Worm (Caenorhabditis elegans) whole organism, young adult: Measurements from ENCODE around the gene nhr-255.

Source experiments
- B0035.1 ChIP-seq: sonication (generic microtip); optimal IDR thresholded peaks from 2 replicates; lab custom pipeline; 2016; ENCODE audit warnings: missing genetic modification characterization, mild to moderate bottlenecking, missing compliant biosample characterization, missing genotype, missing genetic modification reagents
- B0336.3 ChIP-seq: fragments of 200-800 bp; sonication (Bioruptor generic); IDR thresholded peaks from 2 replicates; pipeline ENCODE4 v1.3.6; 2022; ENCODE audit warnings: missing genetic modification characterization, missing compliant biosample characterization
- C06A6.2 ChIP-seq: fragments of 200-800 bp; sonication (Bioruptor generic); conservative IDR thresholded peaks from 2 replicates; pipeline ENCODE4 v1.3.6; 2022; ENCODE audit warnings: missing genetic modification characterization, missing compliant biosample characterization
- F23B12.7 ChIP-seq: sonication (generic microtip); optimal IDR thresholded peaks from 2 replicates; lab custom pipeline; 2017; ENCODE audit warnings: missing genetic modification characterization, mild to moderate bottlenecking, missing compliant biosample characterization, antibody characterized with exemption, moderate library complexity; ENCODE audit not compliant: insufficient read depth
- F33H1.4 ChIP-seq: fragments of 200-800 bp; sonication (Bioruptor generic); IDR thresholded peaks from 2 replicates; pipeline ENCODE4 v1.3.6; 2022; ENCODE audit warnings: missing genetic modification reagents, missing genetic modification characterization, missing compliant biosample characterization
- F39B2.1 ChIP-seq: fragments of 200-800 bp; sonication (Bioruptor generic); IDR thresholded peaks from 2 replicates; pipeline ENCODE4 v1.3.6; 2022; ENCODE audit warnings: missing genetic modification reagents, missing genetic modification characterization, missing compliant biosample characterization
- K12H6.12 ChIP-seq: fragments of 200-800 bp; sonication (Bioruptor generic); optimal IDR thresholded peaks from 2 replicates; lab custom pipeline; 2018; ENCODE audit warnings: mild to moderate bottlenecking, missing genetic modification characterization, missing compliant biosample characterization
- Y53F4B.3 ChIP-seq: fragments of 200-800 bp; sonication (Bioruptor generic); IDR thresholded peaks from 2 replicates; pipeline ENCODE4 v1.3.6; 2022; ENCODE audit warnings: missing genetic modification reagents, missing genetic modification characterization, missing compliant biosample characterization
- Y53G8AR.9 ChIP-seq: fragments of 200-800 bp; sonication (Bioruptor generic); conservative IDR thresholded peaks from 2 replicates; pipeline ENCODE4 v1.3.6; 2022; ENCODE audit warnings: missing genetic modification reagents, missing genetic modification characterization, missing compliant biosample characterization
- Y67H2A.10 ChIP-seq: fragments of 200-800 bp; sonication (Bioruptor generic); conservative IDR thresholded peaks from 2 replicates; pipeline ENCODE4 v1.3.6; 2022; ENCODE audit warnings: missing genetic modification reagents, missing genetic modification characterization, missing compliant biosample characterization
- Y79H2A.3 ChIP-seq: fragments of 200-800 bp; sonication (Bioruptor generic); conservative IDR thresholded peaks from 2 replicates; pipeline ENCODE4 v1.3.6; 2022; ENCODE audit warnings: missing genetic modification reagents, missing genetic modification characterization, missing compliant biosample characterization
- akir-1 ChIP-seq: fragments of 200-800 bp; sonication (Bioruptor generic); optimal IDR thresholded peaks from 2 replicates; lab custom pipeline; 2018; ENCODE audit warnings: mild to moderate bottlenecking, missing genetic modification characterization, moderate library complexity, missing compliant biosample characterization
- ama-1 ChIP-seq, 3 experiments: fragments of 150-350 bp in 1 of 3; sonication (generic microtip) in 2 of 3; optimal IDR thresholded peaks; 2 replicates each; lab custom pipeline; 2014 to 2018; ENCODE audit warnings: missing biosample characterization in 2 of 3, missing genetic modification characterization in 2 of 3, missing genetic modification reagents in 2 of 3
- aptf-3 ChIP-seq: fragments of 200-800 bp; sonication (Bioruptor generic); IDR thresholded peaks from 2 replicates; pipeline ENCODE4 v1.3.6; 2022; ENCODE audit warnings: missing genetic modification characterization, missing compliant biosample characterization
- athp-1 ChIP-seq: sonication (generic microtip); optimal IDR thresholded peaks from 2 replicates; lab custom pipeline; 2017; ENCODE audit warnings: mild to moderate bottlenecking, missing genetic modification characterization, missing compliant biosample characterization
- attf-3 ChIP-seq: fragments of 200-800 bp; sonication (Bioruptor generic); conservative IDR thresholded peaks from 2 replicates; pipeline ENCODE4 v1.3.6; 2022; ENCODE audit warnings: missing genetic modification reagents, missing genetic modification characterization, missing compliant biosample characterization
- ceh-27 ChIP-seq: fragments of 200-800 bp; sonication (Bioruptor generic); optimal IDR thresholded peaks from 2 replicates; lab custom pipeline; 2018; ENCODE audit warnings: mild to moderate bottlenecking, missing genetic modification characterization, moderate library complexity, missing compliant biosample characterization
- efl-1 ChIP-seq: fragments of 150-350 bp; optimal IDR thresholded peaks from 2 replicates; lab custom pipeline; 2014; ENCODE audit warnings: missing biosample characterization, missing genetic modification reagents, missing genetic modification characterization
- egl-18 ChIP-seq: fragments of 200-800 bp; sonication (Bioruptor generic); IDR thresholded peaks from 2 replicates; pipeline ENCODE4 v1.3.6; 2022; ENCODE audit warnings: missing genetic modification reagents, missing genetic modification characterization, missing compliant biosample characterization
- ets-4 ChIP-seq: fragments of 200-800 bp; sonication (Bioruptor generic); optimal IDR thresholded peaks from 2 replicates; lab custom pipeline; 2018; ENCODE audit warnings: mild to moderate bottlenecking, missing genetic modification characterization, missing compliant biosample characterization
- hrde-1 ChIP-seq: sonication (generic microtip); optimal IDR thresholded peaks from 2 replicates; lab custom pipeline; 2016; ENCODE audit warnings: missing genetic modification characterization, mild to moderate bottlenecking, missing compliant biosample characterization, moderate library complexity, missing genotype, missing genetic modification reagents, borderline replicate concordance
- let-526 ChIP-seq: fragments of 200-800 bp; sonication (Bioruptor generic); IDR thresholded peaks from 2 replicates; pipeline ENCODE4 v1.3.6; 2022; ENCODE audit warnings: missing genetic modification reagents, missing genetic modification characterization, missing compliant biosample characterization
- lin-26 ChIP-seq: fragments of 200-800 bp; sonication (Bioruptor generic); IDR thresholded peaks from 2 replicates; pipeline ENCODE4 v1.3.6; 2022; ENCODE audit warnings: missing genetic modification reagents, missing genetic modification characterization, missing compliant biosample characterization
- lin-40 ChIP-seq: sonication (generic microtip); optimal IDR thresholded peaks from 2 replicates; lab custom pipeline; 2016; ENCODE audit warnings: missing genetic modification characterization, mild to moderate bottlenecking, missing compliant biosample characterization, missing genotype, missing genetic modification reagents
- lsy-27 ChIP-seq: sonication (generic microtip); optimal IDR thresholded peaks from 2 replicates; lab custom pipeline; 2017; ENCODE audit warnings: missing genetic modification characterization, mild to moderate bottlenecking, missing compliant biosample characterization, antibody characterized with exemption, missing genotype, borderline replicate concordance; ENCODE audit not compliant: insufficient read depth
- mcd-1 ChIP-seq: fragments of 200-800 bp; sonication (Bioruptor generic); IDR thresholded peaks from 2 replicates; pipeline ENCODE4 v1.3.6; 2022; ENCODE audit warnings: missing genetic modification reagents, missing genetic modification characterization, missing compliant biosample characterization
- nfyb-1 ChIP-seq: fragments of 200-800 bp; sonication (Bioruptor generic); IDR thresholded peaks from 2 replicates; pipeline ENCODE4 v1.3.6; 2022; ENCODE audit warnings: missing genetic modification reagents, missing genetic modification characterization, missing compliant biosample characterization
- nhr-120 ChIP-seq: fragments of 200-800 bp; sonication (Bioruptor generic); IDR thresholded peaks from 2 replicates; pipeline ENCODE4 v1.3.6; 2022; ENCODE audit warnings: missing genetic modification characterization, missing compliant biosample characterization
- nhr-27 ChIP-seq: fragments of 200-800 bp; sonication (Bioruptor generic); optimal IDR thresholded peaks from 2 replicates; lab custom pipeline; 2018; ENCODE audit warnings: mild to moderate bottlenecking, missing genetic modification characterization, moderate library complexity, missing compliant biosample characterization
- pbrm-1 ChIP-seq: fragments of 200-800 bp; sonication (Bioruptor generic); IDR thresholded peaks from 2 replicates; pipeline ENCODE4 v1.3.6; 2022; ENCODE audit warnings: missing genetic modification reagents, missing genetic modification characterization, missing compliant biosample characterization
- rec-8 ChIP-seq, 2 experiments: sonication (generic microtip); optimal IDR thresholded peaks; 2 replicates each; lab custom pipeline; 2016; ENCODE audit warnings: mild to moderate bottlenecking in 2 of 2, missing genetic modification characterization in 2 of 2, missing genetic modification reagents in 2 of 2, missing genotype in 2 of 2, missing biosample characterization in 1 of 2, missing compliant biosample characterization in 1 of 2, moderate library complexity in 1 of 2
- rpc-1 ChIP-seq, 2 experiments: fragments of 150-350 bp in 1 of 2; sonication (generic microtip) in 1 of 2; optimal IDR thresholded peaks; 2 replicates each; lab custom pipeline; 2014 to 2018; ENCODE audit warnings: missing biosample characterization in 1 of 2, missing genetic modification characterization in 1 of 2, missing genetic modification reagents in 1 of 2, missing genotype in 1 of 2
- sea-2 ChIP-seq: fragments of 200-800 bp; sonication (Bioruptor generic); IDR thresholded peaks from 2 replicates; pipeline ENCODE4 v1.3.6; 2022; ENCODE audit warnings: missing genetic modification characterization, missing compliant biosample characterization
- snpc-1.3 ChIP-seq: sonication (generic microtip); optimal IDR thresholded peaks from 2 replicates; lab custom pipeline; 2017; ENCODE audit warnings: missing genetic modification characterization, mild to moderate bottlenecking, missing compliant biosample characterization, antibody characterized with exemption, moderate library complexity, missing genotype, missing genetic modification reagents; ENCODE audit not compliant: insufficient read depth
- zim-3 ChIP-seq: sonication (generic microtip); optimal IDR thresholded peaks from 2 replicates; lab custom pipeline; 2017; ENCODE audit warnings: mild to moderate bottlenecking, missing genetic modification characterization, moderate library complexity, missing compliant biosample characterization
- ztf-22 ChIP-seq: fragments of 200-800 bp; sonication (Bioruptor generic); optimal IDR thresholded peaks from 2 replicates; lab custom pipeline; 2018; ENCODE audit warnings: mild to moderate bottlenecking, missing genetic modification characterization, moderate library complexity, missing compliant biosample characterization
- ztf-26 ChIP-seq: sonication (generic microtip); optimal IDR thresholded peaks from 2 replicates; lab custom pipeline; 2017; ENCODE audit warnings: missing genetic modification characterization, missing compliant biosample characterization
- ztf-3 ChIP-seq: fragments of 200-800 bp; sonication (Bioruptor generic); optimal IDR thresholded peaks from 2 replicates; lab custom pipeline; 2018; ENCODE audit warnings: mild to moderate bottlenecking, missing genetic modification characterization, missing compliant biosample characterization

nhr-255 gene

DNA sequence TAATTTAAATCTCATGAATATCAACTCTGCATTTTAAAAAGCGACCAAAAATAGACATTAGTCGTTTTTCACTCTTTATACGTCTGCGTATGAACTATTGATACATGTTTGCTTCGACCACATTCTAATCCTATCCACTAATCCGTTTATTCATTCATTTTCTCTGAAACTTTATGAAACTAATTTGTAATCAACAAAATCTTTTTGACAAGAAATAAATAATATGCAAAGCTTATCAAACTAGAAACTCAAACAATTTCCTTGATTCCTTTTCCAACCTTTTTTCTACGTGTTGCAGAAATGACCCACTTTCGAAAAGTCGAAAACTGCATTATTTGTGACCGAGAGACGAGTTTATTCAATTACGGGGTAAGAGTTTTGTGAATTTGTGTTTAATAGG lies at the start of gene nhr-255:
Gene nhr-255, plus strand, starts transcription at position 301 of the 400 bp plus-strand sequence.
- no peak for TF ChIP-seq ets-4 (GFP tag; lab: Kevin White, UChicago)
- no peak for TF ChIP-seq snpc-1.3 (tag; lab: Kevin White, UChicago)
- TF ChIP-seq B0035.1 (tag; lab: Kevin White, UChicago) = no peak
- no peak for TF ChIP-seq egl-18 (GFP tag; lab: Robert Waterston, UW)
- TF ChIP-seq nhr-27 (tag; lab: Kevin White, UChicago) = no peak
- TF ChIP-seq athp-1 (tag; lab: Kevin White, UChicago) = no peak
- no peak for TF ChIP-seq akir-1
- no peak for TF ChIP-seq nhr-120
- no peak for TF ChIP-seq K12H6.12 (tag; lab: Kevin White, UChicago)

DNA sequence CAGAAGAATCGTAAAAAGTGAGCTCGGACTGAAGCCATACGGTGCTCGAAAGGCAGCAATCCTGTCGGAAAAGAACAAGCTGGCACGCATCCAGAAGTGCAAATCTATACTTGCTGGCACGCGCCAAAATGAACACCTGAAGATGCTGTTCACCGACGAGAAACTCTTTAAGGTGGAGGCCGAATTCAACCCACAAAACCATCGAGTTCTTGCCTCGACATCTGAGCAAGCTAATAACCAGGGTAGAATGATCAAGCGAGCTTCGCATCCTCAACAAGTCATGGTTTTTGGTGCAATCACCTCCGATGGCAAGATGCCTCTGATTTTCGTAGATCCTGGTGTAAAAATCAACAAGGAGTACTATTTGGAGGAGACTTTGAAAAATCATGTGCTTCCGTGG lies 48.9 kb upstream of the nhr-255 start:
- TF ChIP-seq B0336.3 (GFP tag; lab: Robert Waterston, UW) = no peak
- TF ChIP-seq Y79H2A.3 = no peak
- no peak for TF ChIP-seq nfyb-1 (GFP tag; lab: Robert Waterston, UW)
- no peak for TF ChIP-seq ztf-3 (GFP tag; lab: Kevin White, UChicago)
- TF ChIP-seq lsy-27 (tag; lab: Kevin White, UChicago) = no peak
- TF ChIP-seq Y67H2A.10 (GFP tag; lab: Robert Waterston, UW) = no peak
- no peak for TF ChIP-seq efl-1 (GFP tag; lab: Kevin White, UChicago)
- no peak for TF ChIP-seq pbrm-1 (GFP tag; lab: Robert Waterston, UW)
- TF ChIP-seq lin-40 (tag; lab: Kevin White, UChicago) = no peak
- no peak for TF ChIP-seq zim-3
- TF ChIP-seq sea-2 (GFP tag; lab: Robert Waterston, UW) = no peak
- TF ChIP-seq hrde-1 = no peak
- no peak for TF ChIP-seq B0035.1 (tag; lab: Kevin White, UChicago)
- no peak for TF ChIP-seq F23B12.7 (tag; lab: Kevin White, UChicago)
- TF ChIP-seq attf-3 (GFP tag; lab: Robert Waterston, UW) = no peak
- TF ChIP-seq mcd-1 = no peak
- TF ChIP-seq, all 124 proteins: peak for 0

DNA sequence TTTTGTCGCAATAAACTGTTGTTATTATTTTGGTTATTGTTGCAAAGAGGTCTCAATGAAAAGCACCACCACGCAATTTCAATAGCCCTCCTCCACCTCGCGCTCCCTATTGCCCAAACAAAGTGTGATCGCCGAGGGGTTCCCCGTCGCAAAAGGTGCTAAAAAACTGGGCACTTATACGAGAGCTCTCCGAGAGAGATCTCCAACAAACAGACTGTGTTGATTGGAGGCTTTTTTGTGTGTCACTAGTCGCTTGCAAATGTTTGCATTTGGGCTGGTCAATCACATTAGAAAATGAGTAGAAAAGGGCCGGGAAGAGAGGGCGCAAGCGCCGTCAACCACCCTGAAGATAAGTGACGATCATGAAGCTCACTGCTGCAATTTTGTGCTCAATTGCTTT lies 46.0 kb upstream of the nhr-255 start, which contains the start of gene ZK662.2:
Gene ZK662.2, plus strand, starts transcription at position 301 of the 400 bp plus-strand sequence.
- no peak for TF ChIP-seq let-526
- TF ChIP-seq nfyb-1 (GFP tag; lab: Robert Waterston, UW) = no peak
- TF ChIP-seq ztf-22 (GFP tag; lab: Kevin White, UChicago) = no peak
- no peak for TF ChIP-seq ceh-27 (GFP tag; lab: Kevin White, UChicago)
- TF ChIP-seq F33H1.4 (GFP tag; lab: Robert Waterston, UW) = no peak
- TF ChIP-seq lin-40 (tag; lab: Kevin White, UChicago) = no peak
- TF ChIP-seq F23B12.7 (tag; lab: Kevin White, UChicago) = no peak
- TF ChIP-seq B0336.3 (GFP tag; lab: Robert Waterston, UW) = no peak
- TF ChIP-seq aptf-3 = no peak
- no peak for TF ChIP-seq lin-26 (GFP tag; lab: Robert Waterston, UW)
- no peak for TF ChIP-seq pbrm-1 (GFP tag; lab: Robert Waterston, UW)
- no peak for TF ChIP-seq C06A6.2 (GFP tag; lab: Robert Waterston, UW)
- no peak for TF ChIP-seq Y53G8AR.9 (GFP tag; lab: Robert Waterston, UW)
- no peak for TF ChIP-seq rec-8 (tag; optimal IDR thresholded peaks at IDR 0.05; lab: Kevin White, UChicago)
- no peak for TF ChIP-seq Y53F4B.3
- TF ChIP-seq ztf-26 (tag; lab: Kevin White, UChicago) = no peak
- no peak for TF ChIP-seq F39B2.1
- TF ChIP-seq rpc-1 (optimal IDR thresholded peaks at IDR 0.05; lab: Kevin White, UChicago) = no peak
- no peak for TF ChIP-seq rpc-1 (tag; optimal IDR thresholded peaks at IDR 0.05; lab: Kevin White, UChicago)
- TF ChIP-seq ama-1 (optimal IDR thresholded peaks at IDR 0.05; lab: Kevin White, UChicago) = no peak
- TF ChIP-seq ama-1 (GFP tag; optimal IDR thresholded peaks at IDR 0.05; lab: Kevin White, UChicago) = no peak
- no peak for TF ChIP-seq egl-18 (GFP tag; lab: Robert Waterston, UW)
